Fruit fly (Drosophila melanogaster): ENCODE results near the gene CG10680.
A peak's percentile ranks its signal among the peaks of the same experiment; 100 is the strongest.

CG10680 gene

DNA sequence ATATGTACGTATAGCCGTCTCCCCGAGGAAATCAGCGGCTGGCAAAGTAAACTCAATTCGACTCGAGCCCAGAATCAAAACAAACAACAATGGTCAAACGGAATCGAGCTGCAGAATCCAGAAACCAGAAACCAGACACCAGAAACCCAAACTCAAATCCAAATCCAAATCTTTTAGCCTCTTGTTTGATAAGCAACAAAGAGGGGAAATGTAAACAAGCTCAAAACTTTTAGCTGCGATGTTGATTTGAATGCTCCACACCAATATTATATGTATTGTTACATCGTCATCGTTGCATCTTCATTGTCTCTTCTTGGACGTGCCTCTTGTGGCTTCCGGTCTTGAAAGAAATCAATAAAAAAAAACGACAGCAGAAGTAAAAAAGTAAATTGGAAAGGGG lies 14.3 kb upstream of the CG10680 start:
- TF ChIP-seq sage (GFP tag; optimal IDR thresholded peaks at IDR 0.05) (no peak), fru (GFP tag; optimal IDR thresholded peaks at IDR 0.05) (peak; percentile 11), woc (GFP tag; optimal IDR thresholded peaks at IDR 0.05) (peak; percentile 25)

- TF ChIP-seq fru (GFP tag; optimal IDR thresholded peaks at IDR 0.05), result no peak
Measured at dm6 chr2L:19951543-19952163, 12.3 kb upstream of the CG10680 start.

DNA sequence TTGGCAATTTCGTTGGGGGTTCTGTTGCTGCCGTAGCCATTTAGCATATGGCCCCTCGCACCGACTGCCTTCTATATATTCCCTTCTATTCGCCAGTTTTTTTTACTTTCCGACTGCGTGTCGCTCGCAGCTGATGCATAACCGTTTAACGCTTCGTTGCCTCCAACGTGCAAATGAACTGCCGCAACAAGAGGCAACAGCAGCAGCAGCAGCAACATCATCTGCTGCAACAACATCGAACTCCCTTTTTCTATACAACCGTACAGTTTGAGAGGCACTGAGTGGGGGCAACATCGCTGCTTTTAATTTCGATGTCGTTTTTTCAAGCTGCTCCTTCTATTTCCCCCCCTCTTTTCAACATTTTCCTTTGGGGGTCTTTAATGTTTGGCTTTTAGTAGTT lies 11.7 kb upstream of the CG10680 start:
- TF ChIP-seq Dif (GFP tag; optimal IDR thresholded peaks at IDR 0.05; ENCODE audit: partially characterized antibody) (no peak), OdsH (GFP tag; optimal IDR thresholded peaks at IDR 0.05) (no peak), jim (GFP tag; optimal IDR thresholded peaks at IDR 0.05) (no peak), pan (optimal IDR thresholded peaks at IDR 0.05) (no peak), Mio (GFP tag; optimal IDR thresholded peaks at IDR 0.05) (no peak), Hr83 (GFP tag; optimal IDR thresholded peaks at IDR 0.05; ENCODE audit: poor library complexity, severe bottlenecking) (no peak), ey (GFP tag; optimal IDR thresholded peaks at IDR 0.05) (no peak), lola (GFP tag; optimal IDR thresholded peaks at IDR 0.05) (no peak), Hr78 (GFP tag; optimal IDR thresholded peaks at IDR 0.05) (no peak), sage (GFP tag; optimal IDR thresholded peaks at IDR 0.05) (no peak), Jra (GFP tag; optimal IDR thresholded peaks at IDR 0.05) (no peak), Vsx2 (GFP tag; optimal IDR thresholded peaks at IDR 0.05; ENCODE audit: partially characterized antibody) (no peak), CrebA (GFP tag; optimal IDR thresholded peaks at IDR 0.05; ENCODE audit: borderline replicate concordance) (no peak), Myc (optimal IDR thresholded peaks at IDR 0.05) (no peak)

DNA sequence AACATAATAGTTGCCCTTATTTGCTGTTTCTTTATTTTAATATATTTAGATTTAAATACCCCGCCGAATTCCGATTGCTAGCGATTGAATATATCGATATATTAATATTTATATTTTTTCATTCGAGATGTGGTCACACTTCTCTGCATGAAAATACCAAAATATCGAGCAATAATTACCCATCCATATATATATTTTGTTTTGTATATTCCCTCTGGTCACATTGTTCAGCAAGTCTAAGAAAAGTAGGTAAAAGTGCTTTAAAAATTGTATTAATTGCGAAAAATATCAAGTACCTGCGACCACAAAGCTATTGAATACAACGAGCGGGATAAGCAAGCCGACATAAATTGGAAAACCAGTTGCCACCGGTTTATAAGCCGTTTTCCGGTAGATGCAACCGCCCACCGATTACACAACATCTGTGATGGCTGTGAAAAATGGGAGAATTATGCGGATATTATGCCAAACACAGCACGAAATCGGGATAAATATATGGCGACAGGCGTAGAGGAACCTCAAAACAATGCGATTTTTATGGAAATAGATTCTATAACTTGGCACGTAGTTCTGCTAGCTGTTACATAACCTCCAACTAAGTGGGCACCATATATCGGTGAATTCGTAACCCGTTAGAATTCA lies 5.3 kb upstream of the CG10680 start, which contains the start of gene COX4:
Gene COX4 (plus strand): TSS at position 194 of the 642 bp plus-strand sequence.
- no peak for TF ChIP-seq dmrt93B (GFP tag; optimal IDR thresholded peaks at IDR 0.05)
- no peak for TF ChIP-seq dsf (GFP tag; optimal IDR thresholded peaks at IDR 0.05; ENCODE audit: borderline replicate concordance)
- peak; percentile 57 for TF ChIP-seq Vsx2 (GFP tag; optimal IDR thresholded peaks at IDR 0.05; ENCODE audit: partially characterized antibody)
- TF ChIP-seq Dfd (GFP tag; optimal IDR thresholded peaks at IDR 0.05), result no peak
- no peak for TF ChIP-seq GATAd (GFP tag; optimal IDR thresholded peaks at IDR 0.05)
- TF ChIP-seq sage (GFP tag; optimal IDR thresholded peaks at IDR 0.05), result peak; percentile 43
- no peak for TF ChIP-seq OdsH (GFP tag; optimal IDR thresholded peaks at IDR 0.05)

- no peak for TF ChIP-seq Sp1 (GFP tag; optimal IDR thresholded peaks at IDR 0.05)
- TF ChIP-seq Abd-B (GFP tag; optimal IDR thresholded peaks at IDR 0.05), result no peak
- no peak for TF ChIP-seq pan (optimal IDR thresholded peaks at IDR 0.05)
Measured at dm6 chr2L:19960930-19961329, 3.0 kb upstream of the CG10680 start, which contains the start of gene CG34051. CG34051 (minus strand) TSS chr2L:19961030.

dm6 chr2L:19961585-19961984 lies 2.4 kb upstream of the CG10680 start, which contains the start of gene CG42866:
CG42866 (minus strand) TSS chr2L:19961685.
- no peak for TF ChIP-seq Dfd (GFP tag; optimal IDR thresholded peaks at IDR 0.05)
- no peak for TF ChIP-seq Hr83 (GFP tag; optimal IDR thresholded peaks at IDR 0.05; ENCODE audit: poor library complexity, severe bottlenecking)
- TF ChIP-seq CG32264 (GFP tag; optimal IDR thresholded peaks at IDR 0.05), result no peak
- no peak for TF ChIP-seq rgr (GFP tag; optimal IDR thresholded peaks at IDR 0.05)
- TF ChIP-seq Abd-B (GFP tag; optimal IDR thresholded peaks at IDR 0.05), result no peak
- TF ChIP-seq HLH106 (tag; optimal IDR thresholded peaks at IDR 0.05), result no peak
- no peak for TF ChIP-seq OdsH (GFP tag; optimal IDR thresholded peaks at IDR 0.05)
- no peak for TF ChIP-seq dl (GFP tag; optimal IDR thresholded peaks at IDR 0.05; ENCODE audit: insufficient read depth in 1 of 2, partially characterized antibody in 2 of 2)
- TF ChIP-seq sv (GFP tag; optimal IDR thresholded peaks at IDR 0.05), result no peak
- no peak for TF ChIP-seq GATAd (GFP tag; optimal IDR thresholded peaks at IDR 0.05)

All from whole organism, wandering third instar larva.